Fruit fly (Drosophila melanogaster): ENCODE measurements around the gene CG8349.

- TF ChIP-seq ttk (optimal IDR thresholded peaks at IDR 0.05) (no peak), insv (optimal IDR thresholded peaks at IDR 0.05) (no peak), Myc (optimal IDR thresholded peaks at IDR 0.05) (no peak), h (optimal IDR thresholded peaks at IDR 0.05) (no peak), psq (optimal IDR thresholded peaks at IDR 0.05) (no peak)
These were observed 16.7 kb downstream of the CG8349 start for dm6 chr2L:8232389-8232788.

Data from Kc167 (cell line).